Worm (Caenorhabditis elegans): ENCODE data around the gene aak-1.

- TF ChIP-seq him-1 (tag; optimal IDR thresholded peaks at IDR 0.05) (no peak), W03F9.2 (tag; optimal IDR thresholded peaks at IDR 0.05) (no peak), dao-5 (tag; optimal IDR thresholded peaks at IDR 0.05) (no peak)
These were observed 23.6 kb upstream of the aak-1 start for ce11 chrIII:8784500-8784899.
